Worm (Caenorhabditis elegans) whole organism, L1 larva: ENCODE data around the gene ugt-17.

Source experiments
- C04F5.9 ChIP-seq: sonication (generic microtip); optimal IDR thresholded peaks from 2 replicates; lab custom pipeline; 2016; ENCODE audit warnings: missing genetic modification characterization, missing compliant biosample characterization
- hpl-2 ChIP-seq: fragments of 150-350 bp; optimal IDR thresholded peaks from 2 replicates; lab custom pipeline; 2014; ENCODE audit warnings: missing biosample characterization, missing genetic modification reagents, missing genetic modification characterization
- lin-15B ChIP-seq: fragments of 150-350 bp; sonication (generic microtip); optimal IDR thresholded peaks from 3 replicates; lab custom pipeline; 2014; ENCODE audit warnings: missing biosample characterization, missing genetic modification characterization
- lsy-2 ChIP-seq, 2 experiments: fragments of 150-350 bp; optimal IDR thresholded peaks; 2 replicates each; lab custom pipeline; 2014; ENCODE audit warnings: missing biosample characterization in 2 of 2, missing genetic modification characterization in 2 of 2
- nhr-237 ChIP-seq: fragments of 150-350 bp; optimal IDR thresholded peaks from 2 replicates; lab custom pipeline; 2014; ENCODE audit warnings: missing biosample characterization, missing genetic modification characterization
- nhr-90 ChIP-seq: sonication (generic microtip); optimal IDR thresholded peaks from 2 replicates; lab custom pipeline; 2016; ENCODE audit warnings: mild to moderate bottlenecking, missing genetic modification characterization, missing compliant biosample characterization; ENCODE audit not compliant: poor library complexity

- no peak for TF ChIP-seq lin-15B (tag; lab: Kevin White, UChicago)
- TF ChIP-seq hpl-2 (GFP tag; lab: Kevin White, UChicago), result no peak
- no peak for TF ChIP-seq nhr-237
- TF ChIP-seq nhr-90 (tag; lab: Kevin White, UChicago), result no peak
- no peak for TF ChIP-seq C04F5.9 (tag; lab: Kevin White, UChicago)
- TF ChIP-seq lsy-2 (tag; optimal IDR thresholded peaks at IDR 0.05; lab: Kevin White, UChicago), result no peak
These were observed 13.6 kb downstream of the ugt-17 start, which contains the start of gene R04B5.11 for ce11 chrV:10091152-10091551.
